Worm (Caenorhabditis elegans): ENCODE data around the gene W02F12.4.

ce11 chrV:6661658-6662057, 45.1 kb downstream of the W02F12.4 start:
- TF ChIP-seq zag-1 (tag; optimal IDR thresholded peaks at IDR 0.05) (no peak), lin-13 (GFP tag; optimal IDR thresholded peaks at IDR 0.05) (no peak), sptf-1 (tag; optimal IDR thresholded peaks at IDR 0.05) (no peak), nhr-237 (tag; optimal IDR thresholded peaks at IDR 0.05) (no peak), egl-27 (tag; optimal IDR thresholded peaks at IDR 0.05) (no peak), skn-1 (tag; optimal IDR thresholded peaks at IDR 0.05) (no peak), ama-1 (optimal IDR thresholded peaks at IDR 0.05) (no peak), unc-130 (tag; optimal IDR thresholded peaks at IDR 0.05) (no peak), nhr-77 (tag; optimal IDR thresholded peaks at IDR 0.05) (no peak), lir-3 (tag; optimal IDR thresholded peaks at IDR 0.05; ENCODE audit: poor library complexity) (no peak), nhr-76 (tag; optimal IDR thresholded peaks at IDR 0.05) (no peak), lin-35 (GFP tag; optimal IDR thresholded peaks at IDR 0.05) (no peak)

Data from whole organism, L1 larva.